Worm (Caenorhabditis elegans) whole organism, late embryonic: ENCODE data around the gene fcd-2.

Experiments
- C08G9.2 ChIP-seq: sonication (generic microtip); optimal IDR thresholded peaks from 2 replicates; lab custom pipeline; 2016; ENCODE audit warnings: mild to moderate bottlenecking, missing genetic modification characterization, moderate library complexity, missing compliant biosample characterization
- C38D4.7 ChIP-seq: fragments of 200-800 bp; sonication (Bioruptor generic); optimal IDR thresholded peaks from 2 replicates; lab custom pipeline; 2018; ENCODE audit warnings: mild to moderate bottlenecking, missing genetic modification characterization, moderate library complexity, missing compliant biosample characterization
- F13H6.1 ChIP-seq: sonication (generic microtip); optimal IDR thresholded peaks from 2 replicates; lab custom pipeline; 2016; ENCODE audit warnings: missing genetic modification characterization, missing compliant biosample characterization
- K02D7.2 ChIP-seq: sonication (generic microtip); optimal IDR thresholded peaks from 2 replicates; lab custom pipeline; 2017; ENCODE audit warnings: mild to moderate bottlenecking, missing genetic modification characterization, missing compliant biosample characterization
- K09A11.1 ChIP-seq: sonication (generic microtip); optimal IDR thresholded peaks from 2 replicates; lab custom pipeline; 2017; ENCODE audit warnings: antibody characterized with exemption, mild to moderate bottlenecking, missing genetic modification characterization, missing compliant biosample characterization; ENCODE audit not compliant: insufficient read depth
- Y22D7AL.16 ChIP-seq: sonication (generic microtip); optimal IDR thresholded peaks from 2 replicates; lab custom pipeline; 2016; ENCODE audit warnings: missing genetic modification characterization, missing compliant biosample characterization
- ama-1 ChIP-seq: fragments of 150-350 bp; optimal IDR thresholded peaks from 2 replicates; lab custom pipeline; 2014
- ceh-14 ChIP-seq: sonication (generic microtip); optimal IDR thresholded peaks from 2 replicates; lab custom pipeline; 2016; ENCODE audit warnings: missing genotype, missing genetic modification characterization, missing compliant biosample characterization
- ceh-18 ChIP-seq: sonication (generic microtip); optimal IDR thresholded peaks from 2 replicates; lab custom pipeline; 2016; ENCODE audit warnings: missing genetic modification characterization, missing compliant biosample characterization
- ceh-2 ChIP-seq: sonication (generic microtip); optimal IDR thresholded peaks from 2 replicates; lab custom pipeline; 2016; ENCODE audit warnings: missing genotype, missing genetic modification characterization, missing compliant biosample characterization
- ceh-31 ChIP-seq: sonication (generic microtip); optimal IDR thresholded peaks from 2 replicates; lab custom pipeline; 2016; ENCODE audit warnings: missing genetic modification characterization, missing compliant biosample characterization
- ceh-34 ChIP-seq: sonication (generic microtip); optimal IDR thresholded peaks from 2 replicates; lab custom pipeline; 2016; ENCODE audit warnings: mild to moderate bottlenecking, missing genetic modification characterization, missing compliant biosample characterization
- ceh-45 ChIP-seq: fragments of 200-800 bp; sonication (Bioruptor generic); IDR thresholded peaks from 2 replicates; pipeline ENCODE4 v1.3.6; 2022; ENCODE audit warnings: missing genetic modification reagents, missing genetic modification characterization, missing compliant biosample characterization
- ceh-9 ChIP-seq: sonication (generic microtip); optimal IDR thresholded peaks from 2 replicates; lab custom pipeline; 2016; ENCODE audit warnings: mild to moderate bottlenecking, missing genetic modification characterization, inconsistent platforms, missing compliant biosample characterization
- che-1 ChIP-seq: sonication (generic microtip); optimal IDR thresholded peaks from 2 replicates; lab custom pipeline; 2016; ENCODE audit warnings: mild to moderate bottlenecking, missing genetic modification characterization, missing compliant biosample characterization
- dmd-4 ChIP-seq: sonication (generic microtip); optimal IDR thresholded peaks from 2 replicates; lab custom pipeline; 2016; ENCODE audit warnings: borderline replicate concordance, missing genetic modification characterization, missing compliant biosample characterization
- elt-2 ChIP-seq: sonication (generic microtip); optimal IDR thresholded peaks from 2 replicates; lab custom pipeline; 2016; ENCODE audit warnings: missing genetic modification reagents, missing genetic modification characterization, missing compliant biosample characterization
- ets-4 ChIP-seq: sonication (generic microtip); optimal IDR thresholded peaks from 2 replicates; lab custom pipeline; 2016; ENCODE audit warnings: missing genetic modification characterization, missing compliant biosample characterization
- fax-1 ChIP-seq: sonication (generic microtip); optimal IDR thresholded peaks from 2 replicates; lab custom pipeline; 2016; ENCODE audit warnings: missing genotype, missing genetic modification characterization, missing compliant biosample characterization
- fkh-10 ChIP-seq: fragments of 150-350 bp; optimal IDR thresholded peaks from 2 replicates; lab custom pipeline; 2014; ENCODE audit warnings: missing biosample characterization, missing genetic modification reagents, missing genetic modification characterization
- fkh-6 ChIP-seq: sonication (generic microtip); optimal IDR thresholded peaks from 2 replicates; lab custom pipeline; 2016; ENCODE audit warnings: missing genetic modification characterization, missing compliant biosample characterization
- gmeb-2 ChIP-seq: sonication (generic microtip); optimal IDR thresholded peaks from 2 replicates; lab custom pipeline; 2016; ENCODE audit warnings: missing genetic modification characterization, inconsistent platforms, missing compliant biosample characterization
- hlh-13 ChIP-seq: fragments of 200-800 bp; sonication (Bioruptor generic); optimal IDR thresholded peaks from 2 replicates; lab custom pipeline; 2018; ENCODE audit warnings: mild to moderate bottlenecking, missing genetic modification characterization, missing compliant biosample characterization
- hlh-6 ChIP-seq: sonication (generic microtip); optimal IDR thresholded peaks from 2 replicates; lab custom pipeline; 2016; ENCODE audit warnings: missing genotype, missing genetic modification characterization, missing compliant biosample characterization
- lim-6 ChIP-seq: sonication (generic microtip); optimal IDR thresholded peaks from 2 replicates; lab custom pipeline; 2016; ENCODE audit warnings: missing genetic modification characterization, missing compliant biosample characterization
- mec-3 ChIP-seq: sonication (generic microtip); optimal IDR thresholded peaks from 2 replicates; lab custom pipeline; 2016; ENCODE audit warnings: borderline replicate concordance, missing genetic modification characterization, missing compliant biosample characterization
- nfya-1 ChIP-seq: sonication (generic microtip); optimal IDR thresholded peaks from 2 replicates; lab custom pipeline; 2017; ENCODE audit warnings: missing genetic modification characterization, mild to moderate bottlenecking, missing compliant biosample characterization, antibody characterized with exemption, moderate library complexity
- npax-4 ChIP-seq: sonication (generic microtip); optimal IDR thresholded peaks from 2 replicates; lab custom pipeline; 2016; ENCODE audit warnings: missing genetic modification characterization, missing compliant biosample characterization
- odd-2 ChIP-seq: sonication (generic microtip); optimal IDR thresholded peaks from 2 replicates; lab custom pipeline; 2017; ENCODE audit warnings: antibody characterized with exemption, mild to moderate bottlenecking, missing genetic modification characterization, missing compliant biosample characterization
- pax-1 ChIP-seq: fragments of 150-350 bp; optimal IDR thresholded peaks from 2 replicates; lab custom pipeline; 2014; ENCODE audit warnings: missing biosample characterization, missing genetic modification characterization
- pha-2 ChIP-seq: sonication (generic microtip); optimal IDR thresholded peaks from 2 replicates; lab custom pipeline; 2017; ENCODE audit warnings: mild to moderate bottlenecking, missing genetic modification characterization, missing compliant biosample characterization
- pqm-1 ChIP-seq: sonication (generic microtip); optimal IDR thresholded peaks from 2 replicates; lab custom pipeline; 2016; ENCODE audit warnings: missing genetic modification characterization, missing compliant biosample characterization
- pros-1 ChIP-seq: fragments of 150-350 bp; optimal IDR thresholded peaks from 2 replicates; lab custom pipeline; 2014; ENCODE audit warnings: missing biosample characterization, missing genetic modification reagents, missing genetic modification characterization
- rnt-1 ChIP-seq: sonication (generic microtip); optimal IDR thresholded peaks from 2 replicates; lab custom pipeline; 2016; ENCODE audit warnings: missing genetic modification characterization, missing compliant biosample characterization
- sox-4 ChIP-seq: sonication (generic microtip); optimal IDR thresholded peaks from 2 replicates; lab custom pipeline; 2017; ENCODE audit warnings: mild to moderate bottlenecking, missing genetic modification characterization, inconsistent platforms, missing compliant biosample characterization
- syd-9 ChIP-seq: sonication (generic microtip); optimal IDR thresholded peaks from 2 replicates; lab custom pipeline; 2016; ENCODE audit warnings: mild to moderate bottlenecking, missing genetic modification characterization, moderate library complexity, missing compliant biosample characterization
- tbx-2 ChIP-seq: sonication (generic microtip); optimal IDR thresholded peaks from 2 replicates; lab custom pipeline; 2016; ENCODE audit warnings: missing genetic modification characterization, missing compliant biosample characterization
- tbx-7 ChIP-seq: sonication (generic microtip); optimal IDR thresholded peaks from 2 replicates; lab custom pipeline; 2016; ENCODE audit warnings: missing genotype, missing genetic modification characterization, missing compliant biosample characterization
- unc-3 ChIP-seq, 2 experiments: fragments of 200-800 bp in 1 of 2; sonication (Bioruptor generic) in 1 of 2; sonication (generic microtip) in 1 of 2; conservative IDR thresholded peaks in 1 of 2; optimal IDR thresholded peaks in 1 of 2; 2 replicates each; pipeline versions ENCODE4 v1.3.6 to Lab custom; 2016 to 2022; ENCODE audit warnings: missing compliant biosample characterization in 2 of 2, missing genetic modification characterization in 2 of 2, missing genetic modification reagents in 1 of 2
- unc-42 ChIP-seq: sonication (generic microtip); optimal IDR thresholded peaks from 2 replicates; lab custom pipeline; 2016; ENCODE audit warnings: missing genotype, missing genetic modification characterization, missing compliant biosample characterization
- unc-86 ChIP-seq: sonication (generic microtip); optimal IDR thresholded peaks from 2 replicates; lab custom pipeline; 2016; ENCODE audit warnings: missing genetic modification characterization, missing compliant biosample characterization
- zip-5 ChIP-seq: sonication (generic microtip); optimal IDR thresholded peaks from 2 replicates; lab custom pipeline; 2016; ENCODE audit warnings: missing genetic modification characterization, missing compliant biosample characterization

fcd-2 gene

ce11 chrIV:15025384-15025783 lies at the start of gene fcd-2:
Gene fcd-2, plus strand, starts transcription at chrIV:15025710.
- no peak for TF ChIP-seq Y22D7AL.16 (tag; lab: Kevin White, UChicago)
- TF ChIP-seq pha-2 (tag; lab: Kevin White, UChicago), result peak; percentile 18
- TF ChIP-seq unc-3 (GFP tag; conservative IDR thresholded peaks at IDR 0.05; lab: Robert Waterston, UW), result no peak
- no peak for TF ChIP-seq unc-3 (tag; optimal IDR thresholded peaks at IDR 0.05; lab: Kevin White, UChicago)
- TF ChIP-seq fkh-6, result no peak
- peak; percentile 39 for TF ChIP-seq nfya-1
- TF ChIP-seq syd-9 (tag; lab: Kevin White, UChicago), result no peak
- peak; percentile 29 for TF ChIP-seq elt-2 (tag; lab: Kevin White, UChicago)

- TF ChIP-seq unc-42 (peak; percentile 49), hlh-13 (no peak)
Measured at ce11 chrIV:14978204-14978603, 47.3 kb upstream of the fcd-2 start.

- TF ChIP-seq pax-1 (tag; lab: Kevin White, UChicago) (no peak), hlh-6 (no peak), lim-6 (no peak), mec-3 (tag; lab: Kevin White, UChicago) (no peak), tbx-7 (tag; lab: Kevin White, UChicago) (no peak), odd-2 (tag; lab: Kevin White, UChicago) (no peak), ceh-45 (GFP tag; lab: Robert Waterston, UW) (no peak), ceh-2 (tag; lab: Kevin White, UChicago) (no peak), C38D4.7 (no peak), zip-5 (tag; lab: Kevin White, UChicago) (no peak), unc-86 (tag; lab: Kevin White, UChicago) (no peak)
Measured at ce11 chrIV:14981311-14981710, 44.2 kb upstream of the fcd-2 start, which contains the start of gene atln-2. Gene atln-2, plus strand, starts transcription at chrIV:14981611.

ce11 chrIV:14985019-14985418 lies 40.5 kb upstream of the fcd-2 start:
- no peak for TF ChIP-seq ceh-31 (tag; lab: Kevin White, UChicago)
- no peak for TF ChIP-seq F13H6.1 (tag; lab: Kevin White, UChicago)
- TF ChIP-seq unc-3 (GFP tag; conservative IDR thresholded peaks at IDR 0.05; lab: Robert Waterston, UW), result no peak
- no peak for TF ChIP-seq unc-3 (tag; optimal IDR thresholded peaks at IDR 0.05; lab: Kevin White, UChicago)
- no peak for TF ChIP-seq tbx-2 (tag; lab: Kevin White, UChicago)
- TF ChIP-seq, all 69 proteins: peak for 0

- TF ChIP-seq pha-2 (tag; lab: Kevin White, UChicago) (no peak), pros-1 (tag; lab: Kevin White, UChicago) (no peak), lim-6 (no peak), K09A11.1 (tag; lab: Kevin White, UChicago) (no peak), pax-1 (tag; lab: Kevin White, UChicago) (no peak), fax-1 (tag; lab: Kevin White, UChicago) (no peak), fkh-6 (no peak), ceh-45 (GFP tag; lab: Robert Waterston, UW) (no peak), dmd-4 (tag; lab: Kevin White, UChicago) (no peak), che-1 (tag; lab: Kevin White, UChicago) (no peak), rnt-1 (tag; lab: Kevin White, UChicago) (no peak), pqm-1 (tag; lab: Kevin White, UChicago) (no peak), elt-2 (tag; lab: Kevin White, UChicago) (no peak)
Measured at ce11 chrIV:14985859-14986258, 39.7 kb upstream of the fcd-2 start.

ce11 chrIV:14986684-14987083 lies 38.8 kb upstream of the fcd-2 start, which contains the start of gene dpy-4:
Gene dpy-4, minus strand, starts transcription at chrIV:14986784.
- TF ChIP-seq ets-4 (tag; lab: Kevin White, UChicago) (no peak), gmeb-2 (tag; lab: Kevin White, UChicago) (no peak), ceh-34 (tag; lab: Kevin White, UChicago) (no peak), C08G9.2 (no peak), ceh-2 (tag; lab: Kevin White, UChicago) (no peak), ceh-18 (tag; lab: Kevin White, UChicago) (no peak), fkh-6 (no peak), sox-4 (tag; lab: Kevin White, UChicago) (no peak), ceh-9 (tag; lab: Kevin White, UChicago) (no peak), npax-4 (no peak), tbx-2 (tag; lab: Kevin White, UChicago) (no peak), ceh-14 (tag; lab: Kevin White, UChicago) (no peak), Y22D7AL.16 (tag; lab: Kevin White, UChicago) (no peak), nfya-1 (no peak), rnt-1 (tag; lab: Kevin White, UChicago) (no peak), fkh-10 (GFP tag; lab: Kevin White, UChicago) (no peak), K02D7.2 (tag; lab: Kevin White, UChicago) (no peak), unc-42 (no peak), ama-1 (lab: Kevin White, UChicago) (no peak)
